Fruit fly (Drosophila melanogaster): ENCODE data around the gene CG14711.

Gene CG14711

DNA sequence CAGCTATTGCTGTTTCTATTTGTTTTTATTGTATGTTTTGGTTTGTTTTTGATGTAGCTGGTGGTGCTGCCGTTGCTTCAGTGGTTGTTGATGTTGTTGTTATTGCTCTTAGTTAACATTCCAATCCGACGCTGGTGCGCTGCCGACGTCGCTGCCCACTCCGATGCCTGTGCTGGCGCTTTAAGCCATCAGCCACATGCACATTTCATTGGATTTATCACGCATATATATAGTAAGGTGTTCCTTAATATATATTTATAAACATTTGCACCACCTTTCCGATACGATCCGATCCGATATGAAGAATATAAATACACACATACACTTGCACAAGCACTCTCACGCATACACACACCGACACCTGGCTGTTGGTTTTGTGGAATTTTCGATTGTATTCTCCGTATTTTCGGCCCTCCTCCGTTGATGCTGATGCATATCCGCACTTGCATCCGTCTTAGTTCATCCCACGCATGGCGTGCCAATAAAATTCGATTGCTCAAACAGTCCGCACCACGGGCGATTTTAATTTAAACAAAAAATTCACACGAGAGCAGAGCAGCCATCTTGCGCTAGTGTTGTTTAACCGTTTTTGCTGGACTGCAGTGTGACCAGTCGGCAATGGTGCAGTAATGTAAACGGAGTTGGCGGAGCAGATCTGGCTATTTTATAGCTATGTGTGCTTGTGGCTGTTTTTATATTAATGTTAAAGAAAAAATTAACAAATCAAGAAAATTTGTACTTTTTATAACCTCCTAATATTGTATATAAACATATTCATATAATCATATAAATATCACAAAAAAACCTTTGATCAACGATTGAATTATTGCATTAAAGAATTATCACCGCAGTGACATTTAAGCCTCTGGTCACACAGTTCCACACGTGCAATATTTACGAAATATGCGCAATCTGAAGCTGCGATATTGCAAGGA is 27.2 kb downstream of the CG14711 start, which contains the start of the genes Csk and Elp1 (continued):
- TF ChIP-seq Atf-2 (GFP tag; optimal IDR thresholded peaks at IDR 0.05): peak; percentile 6
- TF ChIP-seq dmrt11E (tag; optimal IDR thresholded peaks at IDR 0.05): peak; percentile 58
- peak; percentile 64 for TF ChIP-seq CG10543 (GFP tag; optimal IDR thresholded peaks at IDR 0.05)
- no peak for TF ChIP-seq Tbp (GFP tag; optimal IDR thresholded peaks at IDR 0.05)
- TF ChIP-seq CG15269 (tag; optimal IDR thresholded peaks at IDR 0.05): peak; percentile 44
- TF ChIP-seq CG12236 (GFP tag; optimal IDR thresholded peaks at IDR 0.05): no peak
- TF ChIP-seq Sox102F (GFP tag; optimal IDR thresholded peaks at IDR 0.05): peak; percentile 21
- TF ChIP-seq usp (GFP tag; optimal IDR thresholded peaks at IDR 0.05): no peak
- no peak for TF ChIP-seq CG7786 (GFP tag; optimal IDR thresholded peaks at IDR 0.05)
- peak; percentile 61 for TF ChIP-seq CG8290 (GFP tag; optimal IDR thresholded peaks at IDR 0.05)
- TF ChIP-seq CG8290 (tag; optimal IDR thresholded peaks at IDR 0.05): peak; percentile 29 to 69
- peak; percentile 45 for TF ChIP-seq Ptx1 (GFP tag; IDR thresholded peaks at IDR 0.05)
- TF ChIP-seq dan (GFP tag; IDR thresholded peaks at IDR 0.05): no peak
- TF ChIP-seq Dad (GFP tag; optimal IDR thresholded peaks at IDR 0.05): no peak
- no peak for TF ChIP-seq peb (GFP tag; IDR thresholded peaks at IDR 0.05)
- peak; percentile 97 for TF ChIP-seq stwl (tag; optimal IDR thresholded peaks at IDR 0.05)
- no peak for TF ChIP-seq da (GFP tag; optimal IDR thresholded peaks at IDR 0.05)
- TF ChIP-seq bowl (GFP tag; IDR thresholded peaks at IDR 0.05): no peak
- no peak for TF ChIP-seq NC2α (GFP tag; optimal IDR thresholded peaks at IDR 0.05)
- no peak for TF ChIP-seq GATAe (GFP tag; conservative IDR thresholded peaks at IDR 0.05)
- peak; percentile 22 for TF ChIP-seq tup (GFP tag; optimal IDR thresholded peaks at IDR 0.05)
- TF ChIP-seq zf30C (GFP tag; optimal IDR thresholded peaks at IDR 0.05): no peak
- peak; percentile 74 for TF ChIP-seq gem (tag; optimal IDR thresholded peaks at IDR 0.05)
- TF ChIP-seq Asciz (GFP tag; optimal IDR thresholded peaks at IDR 0.05): no peak
- TF ChIP-seq eyg (GFP tag; optimal IDR thresholded peaks at IDR 0.05): no peak
- peak; percentile 18 for TF ChIP-seq az2 (GFP tag; optimal IDR thresholded peaks at IDR 0.05)
- TF ChIP-seq pum (GFP tag; optimal IDR thresholded peaks at IDR 0.05): peak; percentile 12
- TF ChIP-seq ERR (GFP tag; optimal IDR thresholded peaks at IDR 0.05): no peak
- no peak for TF ChIP-seq CG2875 (GFP tag; optimal IDR thresholded peaks at IDR 0.05)
- no peak for TF ChIP-seq CG12744 (GFP tag; optimal IDR thresholded peaks at IDR 0.05)
- TF ChIP-seq CG4617 (GFP tag; optimal IDR thresholded peaks at IDR 0.05; ENCODE audit: borderline replicate concordance): peak; percentile 79
- TF ChIP-seq gfzf (GFP tag; optimal IDR thresholded peaks at IDR 0.05): peak; percentile 82
- no peak for TF ChIP-seq CG11093 (GFP tag; IDR thresholded peaks at IDR 0.05)
- TF ChIP-seq sr (GFP tag; IDR thresholded peaks at IDR 0.05): peak; percentile 80
- peak; percentile 19 for TF ChIP-seq zen (tag; optimal IDR thresholded peaks at IDR 0.05)
- no peak for TF ChIP-seq CG2202 (tag; optimal IDR thresholded peaks at IDR 0.05)
- TF ChIP-seq Nf-YA (GFP tag; IDR thresholded peaks at IDR 0.05): no peak
- TF ChIP-seq pan (optimal IDR thresholded peaks at IDR 0.05): no peak
- TF ChIP-seq pan (GFP tag; optimal IDR thresholded peaks at IDR 0.05 in 1 of 2, IDR thresholded peaks at IDR 0.05 in 1 of 2): no peak
- peak; percentile 5 for TF ChIP-seq CG8281 (tag; optimal IDR thresholded peaks at IDR 0.05)
- TF ChIP-seq Stat92E (GFP tag; optimal IDR thresholded peaks at IDR 0.05): peak in 1 of 3 experiments; percentile 8
- peak; percentile 22 for TF ChIP-seq Nf-YB (GFP tag; optimal IDR thresholded peaks at IDR 0.05)
- peak; percentile 33 for TF ChIP-seq CG34376 (GFP tag; optimal IDR thresholded peaks at IDR 0.05)
- TF ChIP-seq aop (GFP tag; IDR thresholded peaks at IDR 0.05): no peak
- TF ChIP-seq hb (GFP tag; IDR thresholded peaks at IDR 0.05; ENCODE audit: partially characterized antibody): no peak
- TF ChIP-seq CG13624 (GFP tag; optimal IDR thresholded peaks at IDR 0.05): peak; percentile 8
- peak; percentile 26 for TF ChIP-seq HHEX (GFP tag; optimal IDR thresholded peaks at IDR 0.05)
- TF ChIP-seq NFAT (GFP tag; IDR thresholded peaks at IDR 0.05): peak; percentile 56; the same call in 1 of the 2 replicates
- TF ChIP-seq Drgx (GFP tag; IDR thresholded peaks at IDR 0.05): no peak
- no peak for TF ChIP-seq CG3065 (GFP tag; optimal IDR thresholded peaks at IDR 0.05)

Measured in whole organism, embryonic.